Fruit fly (Drosophila melanogaster): Measurements from ENCODE around the gene Ciz1.

Gene Ciz1

DNA sequence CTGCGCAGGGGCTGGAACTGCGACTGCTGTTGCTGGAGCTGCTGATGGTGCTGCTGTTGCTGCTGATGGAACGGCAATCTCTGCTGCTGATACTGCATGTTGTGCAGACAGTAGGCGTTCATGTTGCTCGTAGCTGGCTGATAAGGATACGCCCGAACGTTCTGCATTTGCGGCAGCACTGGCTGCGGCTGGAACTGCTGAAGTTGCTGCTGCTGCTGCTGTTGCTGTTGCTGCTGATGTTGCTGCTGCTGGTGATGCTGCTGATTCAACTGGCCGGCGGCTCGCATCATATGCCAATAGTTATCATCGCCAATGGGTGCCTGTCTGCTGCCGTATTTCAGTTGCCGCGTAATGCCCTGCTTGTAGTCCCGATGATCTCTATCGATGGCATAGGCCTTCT lies 23.7 kb upstream of the Ciz1 start:
- TF ChIP-seq psq (optimal IDR thresholded peaks at IDR 0.05) (no peak), h (optimal IDR thresholded peaks at IDR 0.05) (no peak), Sin3A (optimal IDR thresholded peaks at IDR 0.05) (no peak), ttk (optimal IDR thresholded peaks at IDR 0.05) (no peak), insv (optimal IDR thresholded peaks at IDR 0.05) (no peak), Myc (optimal IDR thresholded peaks at IDR 0.05) (no peak)

DNA sequence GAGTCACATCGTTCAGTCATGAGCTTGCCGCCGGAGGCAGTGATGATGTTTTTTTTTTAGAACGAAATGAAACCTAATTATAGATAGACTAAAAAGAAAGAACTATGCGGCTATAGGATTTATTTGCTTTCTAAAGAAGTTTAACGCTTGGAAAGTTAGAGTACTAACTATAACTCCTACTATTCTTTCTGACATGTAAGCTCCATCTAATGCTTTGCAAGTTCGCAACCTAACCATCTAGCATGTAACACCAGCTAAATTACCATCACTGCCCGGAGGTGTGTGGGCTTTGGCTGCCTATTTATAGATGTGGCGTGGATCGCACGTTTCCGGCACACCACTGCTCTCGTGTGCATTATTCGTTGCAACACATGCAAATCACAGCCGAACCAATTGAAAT lies 22.4 kb upstream of the Ciz1 start:
- TF ChIP-seq Sin3A (optimal IDR thresholded peaks at IDR 0.05), result no peak
- no peak for TF ChIP-seq h (optimal IDR thresholded peaks at IDR 0.05)
- no peak for TF ChIP-seq psq (optimal IDR thresholded peaks at IDR 0.05)
- TF ChIP-seq insv (optimal IDR thresholded peaks at IDR 0.05), result no peak
- TF ChIP-seq ttk (optimal IDR thresholded peaks at IDR 0.05), result no peak
- TF ChIP-seq Myc (optimal IDR thresholded peaks at IDR 0.05), result no peak

DNA sequence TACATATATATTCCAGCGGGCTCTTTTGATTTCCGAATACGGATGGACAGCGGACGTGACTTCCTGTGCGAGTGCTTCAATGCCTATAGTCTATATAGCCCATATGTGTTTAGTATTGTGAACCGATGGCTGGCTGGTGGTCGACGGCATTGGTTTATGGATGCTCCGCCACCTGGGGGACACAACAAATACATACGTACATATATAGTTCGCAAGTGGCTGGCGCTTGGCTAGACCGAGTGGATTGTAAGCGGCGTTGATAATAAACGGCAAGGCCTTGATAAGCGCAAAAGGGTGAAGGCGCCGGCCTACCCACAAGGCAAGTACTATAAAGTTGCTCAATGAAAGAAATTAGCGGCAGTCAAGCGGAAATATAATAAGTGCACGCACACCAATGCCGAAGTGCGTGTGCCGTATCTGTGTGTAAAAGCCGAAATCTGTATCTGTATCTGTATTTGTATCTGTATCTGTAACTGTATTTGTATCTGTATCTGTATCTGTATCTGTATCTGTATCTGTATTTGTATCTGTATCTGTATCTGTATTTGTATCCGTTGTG lies 18.4 kb upstream of the Ciz1 start:
- TF ChIP-seq insv (optimal IDR thresholded peaks at IDR 0.05), result no peak
- TF ChIP-seq Myc (optimal IDR thresholded peaks at IDR 0.05), result no peak
- no peak for TF ChIP-seq psq (optimal IDR thresholded peaks at IDR 0.05)

DNA sequence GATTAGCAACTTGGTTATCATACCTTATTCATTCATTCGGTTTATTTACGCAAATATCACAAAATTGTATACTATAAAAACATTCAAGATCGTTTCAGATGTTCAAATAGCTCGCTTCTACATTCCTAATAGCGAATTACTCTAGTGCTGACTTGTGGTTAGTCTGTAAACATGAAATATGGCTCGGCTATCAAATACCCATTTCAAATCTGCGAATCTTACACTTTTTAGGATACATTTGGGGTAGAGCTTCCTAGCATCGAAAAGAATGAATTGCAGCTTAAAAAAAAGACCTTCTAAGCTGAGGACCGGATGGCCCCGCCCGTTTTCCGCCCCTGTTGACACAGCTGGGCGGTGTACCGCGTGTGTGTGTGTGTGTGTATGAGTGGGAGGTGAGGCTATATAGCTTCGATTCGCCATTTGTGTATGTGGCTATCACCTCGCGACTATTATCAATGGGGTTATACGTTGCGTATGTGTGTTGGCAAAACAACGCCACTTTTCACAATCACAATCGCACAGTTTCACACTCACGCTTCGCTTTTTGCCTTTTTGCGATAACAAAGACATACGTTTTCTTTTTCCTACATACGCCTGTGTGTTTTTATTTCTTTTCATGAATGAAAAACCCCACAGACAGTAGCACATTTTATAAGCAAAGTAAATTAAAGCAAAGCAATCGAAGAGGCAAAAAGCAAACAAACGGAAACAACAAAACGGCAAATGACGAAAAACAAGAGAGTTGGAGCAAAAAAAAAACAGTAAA lies 17.7 kb upstream of the Ciz1 start:
- TF ChIP-seq psq (optimal IDR thresholded peaks at IDR 0.05), result no peak
- TF ChIP-seq h (optimal IDR thresholded peaks at IDR 0.05), result no peak
- no peak for TF ChIP-seq Myc (optimal IDR thresholded peaks at IDR 0.05)
- no peak for TF ChIP-seq ttk (optimal IDR thresholded peaks at IDR 0.05)
- no peak for TF ChIP-seq Sin3A (optimal IDR thresholded peaks at IDR 0.05)
- TF ChIP-seq insv (optimal IDR thresholded peaks at IDR 0.05), result no peak

DNA sequence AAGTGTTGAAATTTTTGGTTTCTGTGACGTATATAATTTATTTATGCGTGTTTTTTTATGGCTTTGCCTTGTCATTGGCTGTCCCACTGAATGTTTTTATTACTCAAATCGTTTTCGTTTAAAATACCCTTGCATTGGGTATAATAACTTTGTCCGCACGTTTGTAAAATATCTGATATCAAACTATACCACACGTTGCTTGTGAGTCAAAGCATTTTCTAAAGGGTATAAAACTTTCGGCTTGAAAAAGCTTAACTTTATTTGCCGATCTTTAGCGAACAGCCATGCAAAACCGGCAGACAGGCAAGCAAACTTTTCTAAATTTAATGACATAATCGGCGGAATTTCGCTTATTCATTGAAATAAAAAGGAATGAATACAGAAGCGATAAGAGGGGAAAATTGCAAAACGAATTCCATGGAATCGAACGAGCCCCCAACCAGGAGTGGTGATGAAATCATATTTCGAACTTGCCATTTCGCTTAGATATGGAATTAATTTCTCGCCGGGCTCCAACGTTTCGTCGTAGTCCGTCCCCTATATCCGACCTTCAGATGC lies 16.9 kb upstream of the Ciz1 start:
- TF ChIP-seq Myc (optimal IDR thresholded peaks at IDR 0.05) (no peak), h (optimal IDR thresholded peaks at IDR 0.05) (no peak), ttk (optimal IDR thresholded peaks at IDR 0.05) (no peak)

DNA sequence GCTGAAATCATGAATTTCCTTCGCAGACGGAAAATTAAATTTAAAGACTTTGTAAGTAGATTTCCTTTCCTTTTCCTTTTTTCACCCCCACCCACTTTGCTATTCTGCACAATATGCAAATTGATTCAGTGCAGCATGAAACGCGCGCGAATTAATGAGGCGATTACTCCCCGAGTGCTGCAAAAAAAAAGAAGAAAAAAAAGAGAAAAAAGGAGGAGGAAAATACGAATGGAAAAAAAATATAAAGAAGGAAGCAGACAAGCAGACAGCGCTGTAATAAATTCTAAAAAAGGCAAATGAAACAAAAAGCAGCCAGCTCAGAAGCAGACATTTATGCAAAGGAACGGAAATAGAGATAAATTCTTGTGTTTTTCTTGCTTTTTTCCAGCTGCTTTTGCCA lies 15.7 kb upstream of the Ciz1 start:
- TF ChIP-seq psq (optimal IDR thresholded peaks at IDR 0.05), result no peak
- TF ChIP-seq h (optimal IDR thresholded peaks at IDR 0.05), result no peak
- no peak for TF ChIP-seq insv (optimal IDR thresholded peaks at IDR 0.05)
- TF ChIP-seq Myc (optimal IDR thresholded peaks at IDR 0.05), result no peak
- TF ChIP-seq ttk (optimal IDR thresholded peaks at IDR 0.05), result no peak
- TF ChIP-seq Sin3A (optimal IDR thresholded peaks at IDR 0.05), result no peak

DNA sequence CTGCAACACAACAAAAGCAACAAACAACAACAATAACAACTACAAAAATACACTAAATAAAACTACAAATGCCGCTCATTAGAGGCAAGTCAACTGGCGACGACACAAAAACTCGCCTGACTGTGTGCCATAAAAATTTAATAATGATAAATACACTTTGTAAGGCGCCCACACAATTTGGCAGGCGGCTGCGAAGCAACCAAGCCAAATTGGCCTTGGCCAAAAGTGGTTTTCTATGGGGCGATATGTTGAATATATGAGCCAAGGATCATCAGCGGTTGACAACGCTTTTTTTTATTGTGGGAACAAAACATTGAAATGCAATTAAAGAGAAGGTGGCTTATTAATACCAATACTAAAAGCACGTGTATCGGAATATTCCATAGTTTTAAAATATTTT lies 14.3 kb upstream of the Ciz1 start:
- TF ChIP-seq ttk (optimal IDR thresholded peaks at IDR 0.05) (no peak), Myc (optimal IDR thresholded peaks at IDR 0.05) (no peak), psq (optimal IDR thresholded peaks at IDR 0.05) (no peak), insv (optimal IDR thresholded peaks at IDR 0.05) (no peak), Sin3A (optimal IDR thresholded peaks at IDR 0.05) (no peak)

DNA sequence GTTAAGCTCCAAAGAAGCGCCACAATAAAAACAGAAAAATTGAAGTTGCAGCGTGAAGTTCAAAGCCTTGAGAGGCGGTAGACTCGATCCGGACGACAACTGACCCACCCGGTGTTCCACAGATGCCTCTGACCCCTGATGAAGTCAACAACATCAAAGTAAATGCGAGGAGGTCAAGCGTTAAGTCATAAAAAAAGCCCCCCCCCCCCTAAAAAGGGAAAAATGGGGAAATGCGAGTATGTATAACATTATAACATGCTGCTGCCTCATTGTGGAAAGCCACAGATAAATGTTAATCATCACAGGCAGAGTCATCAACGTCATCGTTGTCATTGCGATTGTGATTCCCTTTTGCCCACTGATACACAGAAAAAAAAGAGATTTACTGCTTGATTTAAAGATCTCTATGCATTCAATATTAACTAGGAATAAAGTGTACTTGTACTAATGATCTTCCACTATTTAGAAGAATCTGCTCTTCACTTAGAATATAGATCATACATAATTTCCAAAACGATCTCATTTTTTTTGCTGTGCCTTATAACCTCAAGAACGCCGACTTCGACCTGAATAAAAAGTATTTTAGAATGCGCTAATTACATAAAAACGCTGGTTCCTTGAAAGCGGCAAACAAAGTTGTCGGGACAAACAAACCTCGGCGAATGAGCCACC lies 13.3 kb upstream of the Ciz1 start:
- TF ChIP-seq Sin3A (optimal IDR thresholded peaks at IDR 0.05) (no peak), h (optimal IDR thresholded peaks at IDR 0.05) (no peak), insv (optimal IDR thresholded peaks at IDR 0.05) (no peak), psq (optimal IDR thresholded peaks at IDR 0.05) (no peak), ttk (optimal IDR thresholded peaks at IDR 0.05) (no peak), Myc (optimal IDR thresholded peaks at IDR 0.05) (no peak)

DNA sequence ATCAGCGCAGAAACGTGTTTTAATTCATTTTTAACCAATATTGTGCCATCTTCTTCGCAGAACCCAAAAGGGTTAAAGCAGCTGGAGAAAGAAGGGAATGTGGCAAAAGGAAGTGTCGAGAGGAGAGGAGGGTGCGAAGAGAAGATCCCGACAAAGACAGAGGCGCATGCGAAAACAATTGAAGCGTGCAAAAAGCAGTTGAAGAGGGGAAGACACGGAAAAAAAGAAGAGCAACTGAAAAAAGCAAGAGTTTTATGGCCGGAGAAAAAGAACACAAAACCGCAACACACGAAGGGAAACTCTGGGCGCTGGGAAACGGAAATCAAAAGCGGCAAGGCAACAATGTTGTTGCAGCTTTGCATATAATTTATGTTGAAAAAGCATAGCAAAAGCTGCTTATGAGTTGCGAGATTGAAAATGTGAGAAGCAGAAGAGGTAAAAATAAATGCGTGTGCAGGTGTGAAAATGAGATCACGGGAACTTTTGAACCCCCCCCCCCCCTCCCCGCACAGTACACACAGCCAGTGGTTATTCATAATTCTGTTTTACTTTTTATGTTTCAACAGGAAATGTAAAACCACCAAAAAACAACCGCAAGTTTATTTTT lies 11.2 kb upstream of the Ciz1 start:
- TF ChIP-seq psq (optimal IDR thresholded peaks at IDR 0.05), result no peak
- TF ChIP-seq Myc (optimal IDR thresholded peaks at IDR 0.05), result no peak
- TF ChIP-seq ttk (optimal IDR thresholded peaks at IDR 0.05), result no peak
- no peak for TF ChIP-seq Sin3A (optimal IDR thresholded peaks at IDR 0.05)
- no peak for TF ChIP-seq insv (optimal IDR thresholded peaks at IDR 0.05)
- no peak for TF ChIP-seq h (optimal IDR thresholded peaks at IDR 0.05)

DNA sequence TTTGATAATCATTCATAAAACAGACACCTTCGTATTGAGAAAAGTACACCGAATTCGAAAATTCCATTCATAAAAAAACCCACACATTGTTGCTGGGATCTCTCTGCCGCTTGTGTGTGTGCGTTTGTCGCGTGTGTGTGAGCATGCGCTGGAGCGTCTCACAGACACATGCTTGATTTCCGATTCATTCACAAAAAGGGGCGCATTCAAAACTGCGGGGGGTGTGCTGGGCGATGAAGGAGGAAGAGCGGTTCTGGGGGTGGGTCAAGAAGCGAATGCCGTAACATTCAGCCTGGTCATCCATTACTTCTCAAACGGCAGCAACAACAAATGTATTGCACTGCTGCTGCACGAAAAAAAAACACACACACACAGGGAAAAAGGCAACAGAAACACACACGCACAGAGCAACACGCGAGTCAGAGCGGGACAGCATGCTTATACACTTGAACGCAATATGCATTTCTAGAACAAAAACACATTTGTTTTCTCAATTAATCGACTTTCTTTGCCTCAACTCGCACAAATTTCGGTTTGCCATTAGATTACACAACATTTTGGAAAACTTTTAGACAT lies 10.5 kb upstream of the Ciz1 start:
- TF ChIP-seq h (optimal IDR thresholded peaks at IDR 0.05) (no peak), ttk (optimal IDR thresholded peaks at IDR 0.05) (no peak), psq (optimal IDR thresholded peaks at IDR 0.05) (no peak), insv (optimal IDR thresholded peaks at IDR 0.05) (no peak), Myc (optimal IDR thresholded peaks at IDR 0.05) (no peak)

DNA sequence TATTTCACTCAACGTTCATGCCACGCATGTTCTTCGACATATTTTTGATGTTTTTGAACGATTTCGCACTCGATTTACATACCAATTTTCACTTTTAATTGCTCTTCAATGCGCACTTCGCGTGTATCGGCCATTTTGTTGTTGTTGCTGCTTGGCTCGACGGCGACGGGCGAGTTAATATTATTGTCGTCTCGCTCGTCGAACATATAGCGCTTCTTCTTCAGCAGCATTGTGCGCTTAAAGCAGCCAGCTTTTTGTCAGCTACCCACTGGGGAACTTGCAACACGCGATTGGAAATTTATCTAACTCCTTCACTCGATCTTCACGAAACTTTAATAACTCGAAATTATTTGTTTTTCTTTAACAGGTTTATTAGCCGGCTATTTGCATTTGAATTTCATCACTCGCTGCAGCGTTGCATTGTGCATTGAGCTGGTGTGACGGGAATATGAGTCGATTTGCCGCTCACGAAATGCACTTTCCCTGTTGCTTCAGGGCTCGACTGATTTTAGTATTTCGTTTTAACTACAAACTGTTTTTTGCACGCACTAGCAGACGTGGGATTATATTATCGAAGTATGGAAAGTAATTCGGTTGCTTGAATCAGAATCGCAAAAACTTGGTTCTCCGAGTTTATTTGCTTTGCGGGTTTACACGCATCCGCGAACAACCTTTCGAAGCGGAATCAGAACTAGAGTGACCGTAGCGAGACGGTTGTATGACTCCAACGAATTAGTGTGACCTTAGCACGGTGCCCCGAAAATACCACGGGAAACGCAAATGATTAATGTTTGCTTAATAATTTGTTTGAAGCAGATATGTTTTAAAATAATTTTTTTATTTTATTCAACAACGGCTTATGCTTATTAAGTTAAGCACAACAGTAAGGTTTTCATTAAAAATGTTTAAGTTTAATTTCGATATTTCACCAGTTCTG lies 9.6 kb upstream of the Ciz1 start, which contains the start of gene RasGAP1:
Gene RasGAP1 (minus strand): TSS at position 703 of the 937 bp plus-strand sequence.
- peak; percentile 30 for TF ChIP-seq psq (optimal IDR thresholded peaks at IDR 0.05)
- TF ChIP-seq Myc (optimal IDR thresholded peaks at IDR 0.05), result no peak
